Fruit fly (Drosophila melanogaster): Measurements from ENCODE around the gene CG31142.

Gene CG31142

dm6 chr3R:23889922-23890321 lies 39.1 kb upstream of the CG31142 start, which contains the start of gene Pli (continued):
- no peak for TF ChIP-seq CG10366 (GFP tag; IDR thresholded peaks at IDR 0.05)
- TF ChIP-seq pb (GFP tag; optimal IDR thresholded peaks at IDR 0.05): no peak
- no peak for TF ChIP-seq CG10209 (GFP tag; optimal IDR thresholded peaks at IDR 0.05)
- no peak for TF ChIP-seq ems (GFP tag; optimal IDR thresholded peaks at IDR 0.05)
- no peak for TF ChIP-seq peb (GFP tag; IDR thresholded peaks at IDR 0.05)
- no peak for TF ChIP-seq CG32532 (GFP tag; IDR thresholded peaks at IDR 0.05)
- no peak for TF ChIP-seq pan (optimal IDR thresholded peaks at IDR 0.05)
- TF ChIP-seq pan (GFP tag; optimal IDR thresholded peaks at IDR 0.05 in 1 of 2, IDR thresholded peaks at IDR 0.05 in 1 of 2): no peak
- no peak for TF ChIP-seq Hr51 (GFP tag; optimal IDR thresholded peaks at IDR 0.05)
- peak; percentile 44 for TF ChIP-seq Fer1 (GFP tag; optimal IDR thresholded peaks at IDR 0.05)
- no peak for TF ChIP-seq bbx (GFP tag; IDR thresholded peaks at IDR 0.05; ENCODE audit: partially characterized antibody)
- no peak for TF ChIP-seq ewg (GFP tag; optimal IDR thresholded peaks at IDR 0.05)
- no peak for TF ChIP-seq chm (GFP tag; IDR thresholded peaks at IDR 0.05)
- no peak for TF ChIP-seq p53 (GFP tag; optimal IDR thresholded peaks at IDR 0.05)
- no peak for TF ChIP-seq CG15269 (tag; optimal IDR thresholded peaks at IDR 0.05)
- TF ChIP-seq Chrac-16 (GFP tag; optimal IDR thresholded peaks at IDR 0.05): no peak
- peak; percentile 19 for TF ChIP-seq CG8359 (GFP tag; optimal IDR thresholded peaks at IDR 0.05; ENCODE audit: borderline replicate concordance)
- TF ChIP-seq CG16815 (GFP tag; optimal IDR thresholded peaks at IDR 0.05): no peak
- peak; percentile 18 for TF ChIP-seq PHDP (tag; optimal IDR thresholded peaks at IDR 0.05)
- TF ChIP-seq disco-r (GFP tag; optimal IDR thresholded peaks at IDR 0.05): no peak
- TF ChIP-seq CG16779 (GFP tag; IDR thresholded peaks at IDR 0.05): no peak
- TF ChIP-seq CG17186 (GFP tag; optimal IDR thresholded peaks at IDR 0.05): peak; percentile 41
- TF ChIP-seq MTF-1 (GFP tag; optimal IDR thresholded peaks at IDR 0.05; ENCODE audit: borderline replicate concordance): no peak
- peak; percentile 49 for TF ChIP-seq sd (tag; optimal IDR thresholded peaks at IDR 0.05)
- TF ChIP-seq sima (GFP tag; optimal IDR thresholded peaks at IDR 0.05): no peak
- TF ChIP-seq caup (GFP tag; optimal IDR thresholded peaks at IDR 0.05; ENCODE audit: severe bottlenecking): peak; percentile 56
- TF ChIP-seq Med (GFP tag): peak; percentile 87
- TF ChIP-seq fd102C (GFP tag; optimal IDR thresholded peaks at IDR 0.05): no peak
- TF ChIP-seq BtbVII (GFP tag; optimal IDR thresholded peaks at IDR 0.05): no peak
- no peak for TF ChIP-seq prd (optimal IDR thresholded peaks at IDR 0.05)
- no peak for TF ChIP-seq prd (GFP tag; IDR thresholded peaks at IDR 0.05)
- peak; percentile 24 for TF ChIP-seq CrebB (tag; optimal IDR thresholded peaks at IDR 0.05)
- TF ChIP-seq tna (GFP tag; IDR thresholded peaks at IDR 0.05; ENCODE audit: partially characterized antibody): no peak
- TF ChIP-seq Mad (GFP tag; optimal IDR thresholded peaks at IDR 0.05): no peak
- TF ChIP-seq CG8281 (tag; optimal IDR thresholded peaks at IDR 0.05): no peak
- TF ChIP-seq CG2712 (tag; optimal IDR thresholded peaks at IDR 0.05): peak; percentile 48
- TF ChIP-seq NC2α (GFP tag; optimal IDR thresholded peaks at IDR 0.05): no peak
- no peak for TF ChIP-seq CG8290 (GFP tag; optimal IDR thresholded peaks at IDR 0.05)
- peak in 1 of 2 experiments; percentile 77 for TF ChIP-seq CG8290 (tag; optimal IDR thresholded peaks at IDR 0.05)
- peak in 1 of 2 experiments; percentile 48 for TF ChIP-seq insv (GFP tag; optimal IDR thresholded peaks at IDR 0.05)
- peak; percentile 55 for TF ChIP-seq B-H2 (GFP tag; optimal IDR thresholded peaks at IDR 0.05)
- no peak for TF ChIP-seq emc (GFP tag; optimal IDR thresholded peaks at IDR 0.05)
- no peak for TF ChIP-seq CG6765 (GFP tag; optimal IDR thresholded peaks at IDR 0.05)
- no peak for TF ChIP-seq CG2199 (GFP tag; IDR thresholded peaks at IDR 0.05)
- TF ChIP-seq dpn (GFP tag; optimal IDR thresholded peaks at IDR 0.05): peak in 1 of 2 experiments; percentile 29
- TF ChIP-seq chinmo (GFP tag; IDR thresholded peaks at IDR 0.05; ENCODE audit: partially characterized antibody): no peak
- no peak for TF ChIP-seq Gsc (GFP tag; IDR thresholded peaks at IDR 0.05)
- no peak for TF ChIP-seq CG15073 (GFP tag; optimal IDR thresholded peaks at IDR 0.05)
- TF ChIP-seq Camta (GFP tag; optimal IDR thresholded peaks at IDR 0.05): no peak
- no peak for TF ChIP-seq row (GFP tag; IDR thresholded peaks at IDR 0.05)
- no peak for TF ChIP-seq chif (GFP tag; optimal IDR thresholded peaks at IDR 0.05)
- no peak for TF ChIP-seq ATbp (GFP tag; optimal IDR thresholded peaks at IDR 0.05)

Data from whole organism, embryonic.